Worm (Caenorhabditis elegans) whole organism, midembryonic: ENCODE measurements around the gene fbxb-45.

Source experiments
- T22C8.4 ChIP-seq: fragments of 200-800 bp; sonication (Bioruptor generic); IDR thresholded peaks from 2 replicates; pipeline ENCODE4 v1.3.6; 2022; ENCODE audit warnings: missing genetic modification characterization, missing compliant biosample characterization
- flt-1 ChIP-seq: fragments of 200-800 bp; sonication (Bioruptor generic); IDR thresholded peaks from 2 replicates; pipeline ENCODE4 v1.3.6; 2022; ENCODE audit warnings: missing genetic modification characterization, missing compliant biosample characterization
- klf-2 ChIP-seq: fragments of 200-800 bp; sonication (Bioruptor generic); conservative IDR thresholded peaks from 2 replicates; pipeline ENCODE4 v1.3.6; 2022; ENCODE audit warnings: missing genetic modification reagents, missing genetic modification characterization, missing compliant biosample characterization
- ref-1 ChIP-seq: fragments of 200-800 bp; sonication (Bioruptor generic); conservative IDR thresholded peaks from 2 replicates; pipeline ENCODE4 v1.3.6; 2022; ENCODE audit warnings: missing genetic modification reagents, missing genetic modification characterization, missing compliant biosample characterization
- tab-1 ChIP-seq: fragments of 200-800 bp; sonication (Bioruptor generic); IDR thresholded peaks from 2 replicates; pipeline ENCODE4 v1.3.6; 2022; ENCODE audit warnings: missing genetic modification characterization, missing compliant biosample characterization
- ztf-23 ChIP-seq: fragments of 200-800 bp; sonication (Bioruptor generic); IDR thresholded peaks from 2 replicates; pipeline ENCODE4 v1.3.6; 2022; ENCODE audit warnings: missing genetic modification reagents, missing genetic modification characterization, missing compliant biosample characterization
- ztf-29 ChIP-seq: fragments of 200-800 bp; sonication (Bioruptor generic); IDR thresholded peaks from 2 replicates; pipeline ENCODE4 v1.3.6; 2022; ENCODE audit warnings: missing genetic modification reagents, missing genetic modification characterization, missing compliant biosample characterization

ce11 chrII:1066907-1067306 lies 23.1 kb upstream of the fbxb-45 start, which contains the start of gene K02E7.10:
- TF ChIP-seq flt-1 (GFP tag; lab: Robert Waterston, UW) (no peak), tab-1 (GFP tag; lab: Robert Waterston, UW) (no peak), T22C8.4 (GFP tag; lab: Robert Waterston, UW) (no peak), ztf-23 (GFP tag; lab: Robert Waterston, UW) (no peak), ref-1 (no peak), ztf-29 (GFP tag; lab: Robert Waterston, UW) (no peak), klf-2 (GFP tag; lab: Robert Waterston, UW) (no peak)
